Worm (Caenorhabditis elegans) whole organism, early embryonic: ENCODE data around the gene F28H6.8.

Source experiments
- B0310.2 ChIP-seq: sonication (generic microtip); optimal IDR thresholded peaks from 2 replicates; lab custom pipeline; 2016; ENCODE audit warnings: mild to moderate bottlenecking, missing genetic modification characterization, missing compliant biosample characterization
- F13C5.2 ChIP-seq: sonication (generic microtip); optimal IDR thresholded peaks from 2 replicates; lab custom pipeline; 2017; ENCODE audit warnings: mild to moderate bottlenecking, missing genetic modification characterization, inconsistent platforms, missing compliant biosample characterization
- aly-1 ChIP-seq: sonication (generic microtip); optimal IDR thresholded peaks from 2 replicates; lab custom pipeline; 2016; ENCODE audit warnings: missing genetic modification characterization, missing compliant biosample characterization
- ama-1 ChIP-seq: fragments of 150-350 bp; optimal IDR thresholded peaks from 2 replicates; lab custom pipeline; 2014
- ceh-13 ChIP-seq: fragments of 200-800 bp; sonication (Bioruptor generic); optimal IDR thresholded peaks from 2 replicates; lab custom pipeline; 2018; ENCODE audit warnings: mild to moderate bottlenecking, missing genetic modification characterization, missing compliant biosample characterization
- ceh-36 ChIP-seq: sonication (generic microtip); optimal IDR thresholded peaks from 2 replicates; lab custom pipeline; 2016; ENCODE audit warnings: missing genetic modification characterization, inconsistent platforms, missing compliant biosample characterization
- ets-7 ChIP-seq: sonication (generic microtip); optimal IDR thresholded peaks from 2 replicates; lab custom pipeline; 2016; ENCODE audit warnings: missing genotype, missing genetic modification characterization, missing compliant biosample characterization
- flt-1 ChIP-seq: fragments of 200-800 bp; sonication (Bioruptor generic); IDR thresholded peaks from 2 replicates; pipeline ENCODE4 v1.3.6; 2022; ENCODE audit warnings: missing genetic modification characterization, missing compliant biosample characterization
- hmbx-1 ChIP-seq: sonication (generic microtip); optimal IDR thresholded peaks from 2 replicates; lab custom pipeline; 2016; ENCODE audit warnings: mild to moderate bottlenecking, missing genetic modification characterization, missing compliant biosample characterization
- hmg-4 ChIP-seq: fragments of 200-800 bp; sonication (Bioruptor generic); optimal IDR thresholded peaks from 2 replicates; lab custom pipeline; 2018; ENCODE audit warnings: mild to moderate bottlenecking, missing genetic modification characterization, missing compliant biosample characterization
- hnd-1 ChIP-seq: sonication (generic microtip); optimal IDR thresholded peaks from 2 replicates; lab custom pipeline; 2016; ENCODE audit warnings: missing genetic modification characterization, missing compliant biosample characterization
- pes-1 ChIP-seq: fragments of 200-800 bp; sonication (Bioruptor generic); IDR thresholded peaks from 2 replicates; pipeline ENCODE4 v1.3.6; 2022; ENCODE audit warnings: missing genetic modification reagents, missing genetic modification characterization, missing compliant biosample characterization
- scrt-1 ChIP-seq: fragments of 200-800 bp; sonication (Bioruptor generic); IDR thresholded peaks from 2 replicates; pipeline ENCODE4 v1.3.6; 2022; ENCODE audit warnings: missing genetic modification characterization, missing compliant biosample characterization
- sea-1 ChIP-seq: fragments of 200-800 bp; sonication (Bioruptor generic); conservative IDR thresholded peaks from 2 replicates; pipeline ENCODE4 v1.3.6; 2022; ENCODE audit warnings: missing genetic modification characterization, missing compliant biosample characterization
- tbx-11 ChIP-seq: fragments of 200-800 bp; sonication (Bioruptor generic); IDR thresholded peaks from 2 replicates; pipeline ENCODE4 v1.3.6; 2022; ENCODE audit warnings: missing genetic modification characterization, missing compliant biosample characterization
- tbx-37 ChIP-seq: fragments of 200-800 bp; sonication (Bioruptor generic); conservative IDR thresholded peaks from 2 replicates; pipeline ENCODE4 v1.3.6; 2022; ENCODE audit warnings: missing genetic modification reagents, missing genetic modification characterization, missing compliant biosample characterization
- tra-4 ChIP-seq: sonication (generic microtip); optimal IDR thresholded peaks from 2 replicates; lab custom pipeline; 2017; ENCODE audit warnings: missing genetic modification characterization, missing compliant biosample characterization

Gene F28H6.8

ce11 chrX:14127291-14127922, 6.7 kb downstream of the F28H6.8 start, which contains the start of gene F28H6.4:
F28H6.4 (plus strand) TSS chrX:14127872.
- TF ChIP-seq ceh-13 (no peak), hmg-4 (GFP tag; lab: Kevin White, UChicago) (peak; percentile 62), F13C5.2 (peak; percentile 30)

DNA sequence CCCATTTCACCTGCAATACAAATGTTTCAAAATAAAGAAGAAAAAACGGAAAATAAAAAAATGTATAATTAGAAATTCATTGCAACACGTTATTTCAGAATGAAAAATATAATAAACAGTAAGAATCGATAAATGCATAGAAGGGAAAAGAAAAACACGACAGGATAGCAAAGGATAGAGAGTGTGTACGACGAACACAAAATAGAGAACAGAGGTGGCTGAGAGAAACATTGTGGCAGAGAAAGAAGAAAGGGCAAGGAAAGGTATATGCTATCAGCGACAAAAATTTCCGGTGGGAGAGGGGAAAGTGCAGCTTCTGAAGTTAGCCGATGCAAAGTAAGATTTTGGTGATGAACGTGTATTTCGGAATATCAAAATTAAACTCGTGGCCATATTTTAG, 8.3 kb downstream of the F28H6.8 start, which contains the start of gene F28H6.6:
Gene F28H6.6, minus strand, starts transcription at position 10 of the 400 bp plus-strand sequence.
- TF ChIP-seq B0310.2 (no peak), sea-1 (GFP tag; lab: Robert Waterston, UW) (no peak), hnd-1 (tag; lab: Kevin White, UChicago) (no peak), ceh-13 (no peak), tbx-11 (GFP tag; lab: Robert Waterston, UW) (no peak), F13C5.2 (no peak), ama-1 (lab: Kevin White, UChicago) (no peak), scrt-1 (no peak), hmbx-1 (tag; lab: Kevin White, UChicago) (no peak), tra-4 (tag; lab: Kevin White, UChicago) (no peak)

ce11 chrX:14118762-14119161, 15.4 kb downstream of the F28H6.8 start:
- TF ChIP-seq ceh-36 (no peak), aly-1 (tag; lab: Kevin White, UChicago) (no peak), B0310.2 (no peak), pes-1 (GFP tag; lab: Robert Waterston, UW) (no peak), hmbx-1 (tag; lab: Kevin White, UChicago) (no peak), ets-7 (tag; lab: Kevin White, UChicago) (no peak), tra-4 (tag; lab: Kevin White, UChicago) (no peak), tbx-37 (GFP tag; lab: Robert Waterston, UW) (no peak), hnd-1 (tag; lab: Kevin White, UChicago) (no peak), F13C5.2 (no peak), tbx-11 (GFP tag; lab: Robert Waterston, UW) (no peak), ama-1 (lab: Kevin White, UChicago) (no peak), flt-1 (GFP tag; lab: Robert Waterston, UW) (no peak), scrt-1 (no peak)

DNA sequence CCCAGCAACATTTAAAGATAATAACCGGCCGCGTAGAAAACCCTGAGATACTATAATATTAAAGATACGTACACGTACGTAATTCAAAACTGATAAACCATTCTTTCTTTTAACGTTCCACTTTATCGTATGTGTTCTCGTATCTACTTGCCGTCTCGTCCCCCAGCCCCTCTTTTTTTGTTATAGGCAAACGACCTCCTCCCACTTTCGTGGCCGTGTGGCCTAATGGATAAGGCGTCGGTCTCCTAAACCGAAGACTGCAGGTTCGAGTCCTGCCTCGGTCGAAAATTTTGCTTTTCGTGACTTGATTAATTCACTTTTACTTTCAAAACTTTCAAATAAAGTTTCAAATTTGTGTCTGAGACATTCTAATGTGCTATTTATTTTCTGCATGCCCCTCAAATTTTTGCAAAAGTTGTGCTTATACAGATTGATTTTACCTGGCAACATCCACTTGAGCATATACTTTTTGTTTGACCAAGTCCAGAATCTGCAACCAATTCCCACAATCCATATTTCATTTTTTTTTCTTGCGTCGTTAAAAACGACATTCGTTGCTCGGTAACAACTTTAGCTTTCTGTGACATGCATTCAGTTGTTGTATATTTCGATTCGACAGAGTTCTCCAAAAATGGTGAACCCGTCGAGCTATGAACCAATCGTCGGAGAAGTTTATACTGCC, 18.5 kb downstream of the F28H6.8 start, which contains the start of gene F28H6.7:
Gene F28H6.7, plus strand, starts transcription at position 632 of the 682 bp plus-strand sequence.
- TF ChIP-seq sea-1 (GFP tag; lab: Robert Waterston, UW) (peak; percentile 95), ceh-36 (peak; percentile 95), hmbx-1 (tag; lab: Kevin White, UChicago) (peak; percentile 85), aly-1 (tag; lab: Kevin White, UChicago) (peak; percentile 93), ets-7 (tag; lab: Kevin White, UChicago) (peak; percentile 90), ama-1 (lab: Kevin White, UChicago) (no peak), ceh-13 (peak; percentile 95), tra-4 (tag; lab: Kevin White, UChicago) (peak; percentile 87), pes-1 (GFP tag; lab: Robert Waterston, UW) (peak; percentile 98), flt-1 (GFP tag; lab: Robert Waterston, UW) (peak; percentile 97), tbx-11 (GFP tag; lab: Robert Waterston, UW) (peak; percentile 96), B0310.2 (peak; percentile 93), F13C5.2 (peak; percentile 95), scrt-1 (peak; percentile 97), tbx-37 (GFP tag; lab: Robert Waterston, UW) (peak; percentile 98), hnd-1 (tag; lab: Kevin White, UChicago) (peak; percentile 90), hmg-4 (GFP tag; lab: Kevin White, UChicago) (peak; percentile 96)

DNA sequence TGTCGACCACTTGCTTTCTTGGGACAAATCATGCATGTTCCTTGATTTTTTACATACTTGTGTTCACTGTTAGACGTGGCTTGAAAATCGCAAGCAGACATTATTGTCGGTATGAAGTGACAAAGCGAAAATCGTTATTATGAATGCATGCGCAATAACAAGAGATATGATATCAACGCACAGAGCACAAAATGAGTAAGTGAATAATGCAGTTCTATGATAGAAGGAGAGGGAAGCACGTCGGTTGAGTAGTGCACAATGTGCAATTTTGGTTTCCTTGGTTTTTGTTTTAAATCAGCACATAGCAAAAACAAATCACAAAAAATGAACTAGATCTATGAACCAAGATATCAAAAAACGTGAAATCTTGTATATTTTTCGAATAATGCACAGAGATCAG, 20.8 kb downstream of the F28H6.8 start, which contains the start of gene nhr-281:
Gene nhr-281, minus strand, starts transcription at position 101 of the 400 bp plus-strand sequence.
- TF ChIP-seq tbx-11 (GFP tag; lab: Robert Waterston, UW) = no peak
- no peak for TF ChIP-seq tra-4 (tag; lab: Kevin White, UChicago)
- TF ChIP-seq ama-1 (lab: Kevin White, UChicago) = no peak
- TF ChIP-seq ceh-36 = no peak
- TF ChIP-seq F13C5.2 = no peak
- no peak for TF ChIP-seq ceh-13
- TF ChIP-seq hmg-4 (GFP tag; lab: Kevin White, UChicago) = no peak
- TF ChIP-seq pes-1 (GFP tag; lab: Robert Waterston, UW) = no peak
- no peak for TF ChIP-seq sea-1 (GFP tag; lab: Robert Waterston, UW)
- TF ChIP-seq scrt-1 = no peak
- no peak for TF ChIP-seq B0310.2
- TF ChIP-seq flt-1 (GFP tag; lab: Robert Waterston, UW) = no peak
- TF ChIP-seq hmbx-1 (tag; lab: Kevin White, UChicago) = no peak
- TF ChIP-seq tbx-37 (GFP tag; lab: Robert Waterston, UW) = no peak
- TF ChIP-seq aly-1 (tag; lab: Kevin White, UChicago) = no peak
- TF ChIP-seq ets-7 (tag; lab: Kevin White, UChicago) = no peak

DNA sequence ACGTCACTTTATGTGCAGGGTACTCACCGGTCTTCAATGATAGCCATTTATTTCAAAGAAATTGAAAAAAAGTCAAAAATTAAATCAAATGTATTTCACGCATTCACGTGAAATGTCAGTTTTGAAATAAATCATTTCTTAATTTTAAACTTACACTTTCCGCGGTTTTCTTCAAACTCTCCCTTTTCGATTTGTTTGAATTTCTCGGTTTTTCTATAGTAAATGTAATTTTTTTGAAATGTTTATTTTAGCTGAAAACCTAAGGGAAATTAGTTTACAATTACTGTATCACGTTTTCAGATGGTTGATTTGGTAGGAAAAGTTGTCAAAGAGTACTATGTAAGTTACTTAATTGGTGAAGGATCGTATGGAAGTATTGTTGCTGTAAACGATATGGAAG, 25.9 kb downstream of the F28H6.8 start, which contains the start of gene F16B12.7:
Gene F16B12.7, plus strand, starts transcription at position 301 of the 400 bp plus-strand sequence.
- TF ChIP-seq aly-1 (tag; lab: Kevin White, UChicago) = no peak
- TF ChIP-seq scrt-1 = no peak
- no peak for TF ChIP-seq F13C5.2
- no peak for TF ChIP-seq ceh-36
- no peak for TF ChIP-seq ets-7 (tag; lab: Kevin White, UChicago)
- no peak for TF ChIP-seq B0310.2
- no peak for TF ChIP-seq ama-1 (lab: Kevin White, UChicago)

DNA sequence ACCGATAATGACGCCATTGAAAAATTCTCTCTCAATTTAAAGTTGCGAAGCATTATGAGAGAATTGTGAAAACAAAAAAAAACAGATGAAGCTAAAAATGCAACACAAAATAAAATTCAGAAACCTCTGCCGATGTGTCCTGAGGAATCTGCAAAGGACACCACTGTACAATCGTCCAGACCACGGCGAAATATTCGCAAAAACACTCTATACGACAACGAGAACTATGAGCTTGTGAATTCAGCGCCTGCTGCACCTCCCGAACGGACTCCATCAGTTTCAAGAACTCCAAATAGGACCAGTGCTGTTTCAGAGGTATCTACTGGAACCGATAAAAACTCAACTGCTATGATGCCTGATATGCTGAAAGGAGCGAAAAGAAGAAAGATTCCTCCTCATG, 31.7 kb downstream of the F28H6.8 start:
- no peak for TF ChIP-seq ets-7 (tag; lab: Kevin White, UChicago)
- TF ChIP-seq F13C5.2 = no peak
- no peak for TF ChIP-seq scrt-1
- no peak for TF ChIP-seq tra-4 (tag; lab: Kevin White, UChicago)
- TF ChIP-seq hnd-1 (tag; lab: Kevin White, UChicago) = no peak
- no peak for TF ChIP-seq tbx-11 (GFP tag; lab: Robert Waterston, UW)
- no peak for TF ChIP-seq hmbx-1 (tag; lab: Kevin White, UChicago)
- no peak for TF ChIP-seq hmg-4 (GFP tag; lab: Kevin White, UChicago)
- TF ChIP-seq flt-1 (GFP tag; lab: Robert Waterston, UW) = no peak
- TF ChIP-seq sea-1 (GFP tag; lab: Robert Waterston, UW) = no peak
- TF ChIP-seq pes-1 (GFP tag; lab: Robert Waterston, UW) = no peak
- TF ChIP-seq ceh-13 = no peak
- no peak for TF ChIP-seq ama-1 (lab: Kevin White, UChicago)
- no peak for TF ChIP-seq ceh-36
- TF ChIP-seq B0310.2 = no peak
- no peak for TF ChIP-seq aly-1 (tag; lab: Kevin White, UChicago)
- no peak for TF ChIP-seq tbx-37 (GFP tag; lab: Robert Waterston, UW)
